Worm (Caenorhabditis elegans) whole organism, young adult: ENCODE results near the gene ZK666.4.

Experiments
- Y95B8A.8 ChIP-seq: fragments of 200-800 bp; sonication (Bioruptor generic); IDR thresholded peaks from 2 replicates; pipeline ENCODE4 v1.3.6; 2022; ENCODE audit warnings: missing genetic modification reagents, missing genetic modification characterization, missing compliant biosample characterization
- ceh-27 ChIP-seq: fragments of 200-800 bp; sonication (Bioruptor generic); optimal IDR thresholded peaks from 2 replicates; lab custom pipeline; 2018; ENCODE audit warnings: mild to moderate bottlenecking, missing genetic modification characterization, moderate library complexity, missing compliant biosample characterization
- die-1 ChIP-seq: sonication (generic microtip); optimal IDR thresholded peaks from 2 replicates; lab custom pipeline; 2016; ENCODE audit warnings: missing genotype, mild to moderate bottlenecking, missing genetic modification characterization, missing compliant biosample characterization
- ekl-4 ChIP-seq: fragments of 200-800 bp; sonication (Bioruptor generic); IDR thresholded peaks from 2 replicates; pipeline ENCODE4 v1.3.6; 2022; ENCODE audit warnings: missing genetic modification reagents, missing genetic modification characterization, missing compliant biosample characterization
- ets-4 ChIP-seq: fragments of 200-800 bp; sonication (Bioruptor generic); optimal IDR thresholded peaks from 2 replicates; lab custom pipeline; 2018; ENCODE audit warnings: mild to moderate bottlenecking, missing genetic modification characterization, missing compliant biosample characterization
- hrde-1 ChIP-seq: sonication (generic microtip); optimal IDR thresholded peaks from 2 replicates; lab custom pipeline; 2016; ENCODE audit warnings: missing genetic modification characterization, mild to moderate bottlenecking, missing compliant biosample characterization, moderate library complexity, missing genotype, missing genetic modification reagents, borderline replicate concordance
- madf-10 ChIP-seq: sonication (generic microtip); optimal IDR thresholded peaks from 2 replicates; lab custom pipeline; 2016; ENCODE audit warnings: mild to moderate bottlenecking, missing genetic modification characterization, missing compliant biosample characterization
- madf-8 ChIP-seq: fragments of 200-800 bp; sonication (Bioruptor generic); conservative IDR thresholded peaks from 2 replicates; pipeline ENCODE4 v1.3.6; 2022; ENCODE audit warnings: missing genetic modification reagents, missing genetic modification characterization, missing compliant biosample characterization
- sdz-38 ChIP-seq: sonication (generic microtip); optimal IDR thresholded peaks from 2 replicates; lab custom pipeline; 2016; ENCODE audit warnings: missing genotype, missing genetic modification characterization, missing compliant biosample characterization
- zim-3 ChIP-seq: sonication (generic microtip); optimal IDR thresholded peaks from 2 replicates; lab custom pipeline; 2017; ENCODE audit warnings: mild to moderate bottlenecking, missing genetic modification characterization, moderate library complexity, missing compliant biosample characterization

DNA sequence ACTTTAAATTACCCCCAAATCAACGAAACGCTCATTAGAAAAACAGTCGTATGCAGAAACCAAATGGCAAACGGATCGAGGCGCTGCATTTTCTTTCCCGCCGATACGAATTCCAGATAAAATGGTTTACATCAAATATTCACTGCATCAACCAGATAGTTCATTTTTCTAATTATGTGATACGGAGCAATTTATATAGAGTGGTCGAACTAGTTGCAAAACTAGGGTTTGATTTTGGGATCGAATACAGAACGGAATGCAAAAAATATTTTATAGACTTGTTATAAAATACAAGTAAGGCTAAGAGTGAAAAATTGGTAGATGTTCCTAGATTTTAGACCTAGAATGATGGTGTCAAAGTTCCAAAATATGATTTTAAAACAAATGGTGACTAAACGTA lies 42.8 kb downstream of the ZK666.4 start:
- no peak for TF ChIP-seq Y95B8A.8 (GFP tag; lab: Robert Waterston, UW)
- TF ChIP-seq madf-10 (tag; lab: Kevin White, UChicago), result no peak
- no peak for TF ChIP-seq ekl-4 (GFP tag; lab: Robert Waterston, UW)
- no peak for TF ChIP-seq zim-3 (tag; lab: Kevin White, UChicago)
- no peak for TF ChIP-seq die-1
- no peak for TF ChIP-seq madf-8 (GFP tag; lab: Robert Waterston, UW)
- TF ChIP-seq ets-4, result no peak
- no peak for TF ChIP-seq hrde-1 (tag; lab: Kevin White, UChicago)
- no peak for TF ChIP-seq sdz-38 (tag; lab: Kevin White, UChicago)
- TF ChIP-seq ceh-27, result no peak
